Worm (Caenorhabditis elegans) whole organism, L1 larva: Measurements from ENCODE around the gene nhr-280.

ENCODE experiments used
- C34B4.2 ChIP-seq: sonication (generic microtip); optimal IDR thresholded peaks from 2 replicates; lab custom pipeline; 2017; ENCODE audit warnings: mild to moderate bottlenecking, missing genetic modification characterization, missing compliant biosample characterization
- Y116A8C.19 ChIP-seq: sonication (generic microtip); optimal IDR thresholded peaks from 2 replicates; lab custom pipeline; 2016; ENCODE audit warnings: missing compliant biosample characterization, missing genetic modification characterization, borderline replicate concordance
- alr-1 ChIP-seq: fragments of 200-800 bp; sonication (Bioruptor generic); optimal IDR thresholded peaks from 2 replicates; lab custom pipeline; 2018; ENCODE audit warnings: borderline replicate concordance, mild to moderate bottlenecking, missing genetic modification characterization, missing compliant biosample characterization
- ama-1 ChIP-seq: fragments of 150-350 bp; optimal IDR thresholded peaks from 2 replicates; lab custom pipeline; 2014
- blmp-1 ChIP-seq: fragments of 150-350 bp; optimal IDR thresholded peaks from 2 replicates; lab custom pipeline; 2014; ENCODE audit warnings: missing biosample characterization, missing genetic modification characterization
- ceh-63 ChIP-seq: fragments of 200-800 bp; sonication (Bioruptor generic); optimal IDR thresholded peaks from 2 replicates; lab custom pipeline; 2018; ENCODE audit warnings: mild to moderate bottlenecking, missing genetic modification characterization, missing compliant biosample characterization
- ceh-82 ChIP-seq, 3 experiments: fragments of 150-350 bp in 1 of 3; sonication (generic microtip) in 2 of 3; optimal IDR thresholded peaks; 2 replicates each; lab custom pipeline; 2014 to 2017; ENCODE audit warnings: missing biosample characterization in 3 of 3, missing genetic modification characterization in 3 of 3
- ceh-88 ChIP-seq: fragments of 200-800 bp; sonication (Bioruptor generic); IDR thresholded peaks from 2 replicates; pipeline ENCODE4 v1.3.6; 2022; ENCODE audit warnings: missing genetic modification characterization, missing compliant biosample characterization
- dpl-1 ChIP-seq, 3 experiments: fragments of 150-350 bp in 2 of 3; sonication (generic microtip) in 1 of 3; optimal IDR thresholded peaks; 2 replicates each; lab custom pipeline; 2014 to 2017; ENCODE audit warnings: missing biosample characterization in 3 of 3, missing genetic modification characterization in 3 of 3, missing genetic modification reagents in 3 of 3
- dsc-1 ChIP-seq: sonication (generic microtip); optimal IDR thresholded peaks from 2 replicates; lab custom pipeline; 2016; ENCODE audit warnings: mild to moderate bottlenecking, missing genetic modification characterization, missing compliant biosample characterization
- efl-1 ChIP-seq, 4 experiments: fragments of 150-350 bp; optimal IDR thresholded peaks in 3 of 4; peaks in 1 of 4; 1 replicate in 1 of 4; 2 replicates in 3 of 4; lab custom pipeline; 2014; ENCODE audit warnings: missing biosample characterization in 2 of 4, missing genetic modification characterization in 2 of 4, missing genetic modification reagents in 2 of 4
- elt-3 ChIP-seq, 6 experiments: fragments of 150-350 bp in 1 of 6; sonication (generic microtip); optimal IDR thresholded peaks; 2 replicates each; lab custom pipeline; 2017 to 2018; ENCODE audit warnings: missing biosample characterization in 6 of 6, missing genetic modification characterization in 6 of 6, inconsistent platforms in 1 of 6
- fkh-4 ChIP-seq: sonication (generic microtip); optimal IDR thresholded peaks from 2 replicates; lab custom pipeline; 2016; ENCODE audit warnings: missing compliant biosample characterization, missing genetic modification characterization, borderline replicate concordance
- grh-1 ChIP-seq: fragments of 200-800 bp; sonication (Bioruptor generic); IDR thresholded peaks from 2 replicates; pipeline ENCODE4 v1.3.6; 2022; ENCODE audit warnings: missing genetic modification reagents, missing genetic modification characterization, missing compliant biosample characterization
- lin-14 ChIP-seq: fragments of 200-800 bp; sonication (Bioruptor generic); optimal IDR thresholded peaks from 2 replicates; lab custom pipeline; 2018; ENCODE audit warnings: mild to moderate bottlenecking, missing genetic modification characterization, moderate library complexity, missing compliant biosample characterization
- lin-35 ChIP-seq, 2 experiments: fragments of 150-350 bp; optimal IDR thresholded peaks; 2 replicates each; lab custom pipeline; 2014; ENCODE audit warnings: missing biosample characterization in 2 of 2, missing genetic modification characterization in 2 of 2, missing genetic modification reagents in 2 of 2
- lsy-2 ChIP-seq, 2 experiments: fragments of 150-350 bp; optimal IDR thresholded peaks; 2 replicates each; lab custom pipeline; 2014; ENCODE audit warnings: missing biosample characterization in 2 of 2, missing genetic modification characterization in 2 of 2
- mdl-1 ChIP-seq, 2 experiments: fragments of 150-350 bp; optimal IDR thresholded peaks; 2 replicates each; lab custom pipeline; 2014 to 2017; ENCODE audit warnings: missing biosample characterization in 2 of 2, missing genetic modification characterization in 2 of 2, inconsistent platforms in 1 of 2
- mef-2 ChIP-seq: fragments of 150-350 bp; optimal IDR thresholded peaks from 2 replicates; lab custom pipeline; 2014; ENCODE audit warnings: missing biosample characterization, missing genetic modification characterization
- mep-1 ChIP-seq: fragments of 150-350 bp; optimal IDR thresholded peaks from 2 replicates; lab custom pipeline; 2014; ENCODE audit warnings: missing biosample characterization, missing genetic modification characterization
- nhr-12 ChIP-seq: sonication (generic microtip); optimal IDR thresholded peaks from 2 replicates; lab custom pipeline; 2017; ENCODE audit warnings: missing biosample characterization, missing genetic modification characterization
- nhr-19 ChIP-seq: fragments of 200-800 bp; sonication (Bioruptor generic); conservative IDR thresholded peaks from 2 replicates; pipeline ENCODE4 v1.3.6; 2022; ENCODE audit warnings: missing genetic modification characterization, missing compliant biosample characterization
- nhr-20 ChIP-seq: sonication (generic microtip); optimal IDR thresholded peaks from 2 replicates; lab custom pipeline; 2016; ENCODE audit warnings: mild to moderate bottlenecking, missing genetic modification characterization, missing compliant biosample characterization
- nhr-28 ChIP-seq: fragments of 150-350 bp; optimal IDR thresholded peaks from 2 replicates; lab custom pipeline; 2014; ENCODE audit warnings: missing biosample characterization, missing genetic modification characterization
- nhr-47 ChIP-seq: sonication (generic microtip); optimal IDR thresholded peaks from 2 replicates; lab custom pipeline; 2016; ENCODE audit warnings: mild to moderate bottlenecking, missing genetic modification characterization, moderate library complexity, missing compliant biosample characterization
- nhr-71 ChIP-seq: sonication (generic microtip); optimal IDR thresholded peaks from 2 replicates; lab custom pipeline; 2016; ENCODE audit warnings: mild to moderate bottlenecking, missing genetic modification characterization, moderate library complexity, missing compliant biosample characterization
- nhr-77 ChIP-seq: fragments of 150-350 bp; optimal IDR thresholded peaks from 2 replicates; lab custom pipeline; 2014; ENCODE audit warnings: missing biosample characterization, missing genetic modification characterization
- nhr-85 ChIP-seq: sonication (generic microtip); peaks from one replicate; lab custom pipeline; 2016; ENCODE audit warnings: missing genetic modification characterization, inconsistent platforms, missing compliant biosample characterization
- nhr-90 ChIP-seq: sonication (generic microtip); optimal IDR thresholded peaks from 2 replicates; lab custom pipeline; 2016; ENCODE audit warnings: mild to moderate bottlenecking, missing genetic modification characterization, missing compliant biosample characterization; ENCODE audit not compliant: poor library complexity
- pqm-1 ChIP-seq: sonication (generic microtip); optimal IDR thresholded peaks from 3 replicates; lab custom pipeline; 2017; ENCODE audit warnings: missing biosample characterization, missing genetic modification characterization
- rnt-1 ChIP-seq: sonication (generic microtip); optimal IDR thresholded peaks from 2 replicates; lab custom pipeline; 2016; ENCODE audit warnings: mild to moderate bottlenecking, missing genetic modification characterization, moderate library complexity, missing compliant biosample characterization
- skn-1 ChIP-seq: fragments of 150-350 bp; optimal IDR thresholded peaks from 2 replicates; lab custom pipeline; 2014; ENCODE audit warnings: missing biosample characterization, missing genetic modification characterization
- snpc-4 ChIP-seq: fragments of 150-350 bp; optimal IDR thresholded peaks from 2 replicates; lab custom pipeline; 2014; ENCODE audit warnings: missing biosample characterization, missing genetic modification characterization
- snu-23 ChIP-seq: sonication (generic microtip); optimal IDR thresholded peaks from 2 replicates; lab custom pipeline; 2016; ENCODE audit warnings: missing genetic modification characterization, missing compliant biosample characterization
- swsn-7 ChIP-seq: sonication (generic microtip); optimal IDR thresholded peaks from 2 replicates; lab custom pipeline; 2016; ENCODE audit warnings: missing genetic modification characterization, missing compliant biosample characterization
- tbx-2 ChIP-seq: sonication (generic microtip); optimal IDR thresholded peaks from 2 replicates; lab custom pipeline; 2016; ENCODE audit warnings: missing genetic modification characterization, missing compliant biosample characterization
- unc-30 ChIP-seq: sonication (generic microtip); optimal IDR thresholded peaks from 2 replicates; lab custom pipeline; 2017; ENCODE audit warnings: missing biosample characterization, missing genetic modification characterization
- vab-15 ChIP-seq: sonication (generic microtip); optimal IDR thresholded peaks from 2 replicates; lab custom pipeline; 2017; ENCODE audit warnings: missing genotype, mild to moderate bottlenecking, missing genetic modification characterization, missing compliant biosample characterization
- ztf-4 ChIP-seq: fragments of 150-350 bp; optimal IDR thresholded peaks from 2 replicates; lab custom pipeline; 2014; ENCODE audit warnings: missing biosample characterization, missing genetic modification characterization

Gene nhr-280

ce11 chrIII:96196-96595 lies 34.4 kb downstream of the nhr-280 start (continued):
- TF ChIP-seq nhr-47 (peak; percentile 52), elt-3 (tag; optimal IDR thresholded peaks at IDR 0.05; lab: Kevin White, UChicago) (no peak), snpc-4 (no peak), unc-30 (tag; lab: Kevin White, UChicago) (no peak), blmp-1 (peak; percentile 18), swsn-7 (tag; lab: Kevin White, UChicago) (peak; percentile 50), nhr-71 (tag; lab: Kevin White, UChicago) (peak; percentile 81), nhr-12 (tag; lab: Kevin White, UChicago) (no peak), mef-2 (no peak), lin-14 (GFP tag; lab: Kevin White, UChicago) (peak; percentile 64), ceh-88 (GFP tag; lab: Robert Waterston, UW) (no peak), grh-1 (no peak), ama-1 (lab: Kevin White, UChicago) (no peak), skn-1 (tag; lab: Kevin White, UChicago) (no peak), nhr-77 (tag; lab: Kevin White, UChicago) (no peak), dpl-1 (GFP tag; optimal IDR thresholded peaks at IDR 0.05; lab: Kevin White, UChicago) (peak in 1 of 3 experiments; percentile 15), snu-23 (peak; percentile 72), alr-1 (tag; lab: Kevin White, UChicago) (no peak)

DNA sequence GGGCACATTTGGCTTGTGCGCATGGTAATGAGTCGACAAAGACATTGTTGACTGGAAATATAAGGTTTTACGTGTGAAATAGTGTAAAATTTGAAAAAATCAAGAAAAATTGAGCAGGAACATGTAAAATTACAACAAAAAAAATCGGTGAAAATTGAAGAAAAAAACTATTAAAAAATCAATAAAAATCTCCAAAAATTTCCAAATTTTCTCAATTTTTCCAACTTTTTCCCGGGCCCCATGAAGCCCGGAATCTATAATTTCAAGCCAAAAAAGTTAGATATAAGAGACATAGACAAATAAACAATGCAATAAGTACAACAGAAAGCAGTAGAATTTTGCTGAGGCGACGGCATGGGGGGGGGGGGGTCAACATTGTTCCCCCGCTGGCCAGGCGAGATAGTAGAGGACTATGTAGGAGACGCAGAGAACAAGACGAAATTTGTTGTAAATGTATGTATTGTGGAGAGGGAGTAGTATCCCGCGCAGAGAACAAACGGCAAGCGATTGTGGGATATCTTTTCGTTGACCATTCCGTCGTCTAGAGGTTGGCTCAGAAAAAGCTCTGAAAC lies 35.7 kb downstream of the nhr-280 start, which contains the start of gene pat-4:
pat-4 (minus strand) TSS at position 51 of the 572 bp plus-strand sequence.
- TF ChIP-seq lin-35 (GFP tag; optimal IDR thresholded peaks at IDR 0.05; lab: Kevin White, UChicago) (peak in 1 of 2 experiments; percentile 1), nhr-71 (tag; lab: Kevin White, UChicago) (peak; percentile 49), efl-1 (optimal IDR thresholded peaks at IDR 0.05; lab: Kevin White, UChicago) (peak; percentile 13 to 30), efl-1 (GFP tag; optimal IDR thresholded peaks at IDR 0.05 in 1 of 2; lab: Kevin White, UChicago) (no peak), mep-1 (tag; lab: Kevin White, UChicago) (no peak), nhr-85 (peak; percentile 8), pqm-1 (no peak), ztf-4 (tag; lab: Kevin White, UChicago) (no peak), lin-14 (GFP tag; lab: Kevin White, UChicago) (peak; percentile 80), rnt-1 (peak; percentile 38), ceh-82 (tag; optimal IDR thresholded peaks at IDR 0.05; lab: Kevin White, UChicago) (peak in 2 of 3 experiments; percentile 20 to 22), tbx-2 (tag; lab: Kevin White, UChicago) (peak; percentile 23), nhr-90 (tag; lab: Kevin White, UChicago) (peak; percentile 35), alr-1 (tag; lab: Kevin White, UChicago) (no peak), Y116A8C.19 (tag; lab: Kevin White, UChicago) (no peak), ceh-63 (GFP tag; lab: Kevin White, UChicago) (no peak), nhr-20 (tag; lab: Kevin White, UChicago) (peak; percentile 40), mdl-1 (tag; optimal IDR thresholded peaks at IDR 0.05; lab: Kevin White, UChicago) (peak in 1 of 2 experiments; percentile 26), grh-1 (0 out of 2 replicates have a peak, but pooled peaks have one; percentile 8), vab-15 (tag; lab: Kevin White, UChicago) (no peak), C34B4.2 (tag; lab: Kevin White, UChicago) (no peak), nhr-19 (GFP tag; lab: Robert Waterston, UW) (peak; percentile 56), dpl-1 (GFP tag; optimal IDR thresholded peaks at IDR 0.05; lab: Kevin White, UChicago) (peak in 1 of 3 experiments; percentile 9), fkh-4 (no peak), snu-23 (peak; percentile 62), nhr-47 (peak; percentile 19), nhr-28 (tag; lab: Kevin White, UChicago) (no peak), skn-1 (tag; lab: Kevin White, UChicago) (no peak), dsc-1 (tag; lab: Kevin White, UChicago) (peak; percentile 11), elt-3 (tag; optimal IDR thresholded peaks at IDR 0.05; lab: Kevin White, UChicago) (peak in 1 of 6 experiments; percentile 6), swsn-7 (tag; lab: Kevin White, UChicago) (peak; percentile 45), lsy-2 (tag; optimal IDR thresholded peaks at IDR 0.05; lab: Kevin White, UChicago) (peak; percentile 2 to 33)
